Worm (Caenorhabditis elegans): ENCODE measurements around the gene ule-2.

DNA sequence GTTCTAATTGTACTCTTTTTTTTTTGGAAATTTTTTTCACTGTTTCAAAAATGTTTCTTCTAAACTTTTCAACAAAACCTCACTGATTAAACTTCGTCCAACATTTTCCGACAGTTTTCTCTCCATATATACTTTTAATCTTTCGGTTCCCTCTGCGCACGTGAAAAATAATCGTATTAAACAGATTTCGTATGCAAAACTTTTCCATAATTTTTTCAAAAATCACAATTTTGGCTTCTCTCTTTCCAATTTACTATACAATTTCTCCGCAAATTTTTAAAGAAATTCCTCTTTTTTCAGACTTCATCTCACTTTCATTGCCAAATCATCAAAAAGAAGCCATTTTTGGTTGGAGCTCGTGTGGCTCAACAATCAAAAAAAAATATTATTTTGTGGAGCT is 18.6 kb upstream of the ule-2 start, which contains the start of gene dmd-6:
- TF ChIP-seq klf-2 (GFP tag; conservative IDR thresholded peaks at IDR 0.05) (no peak), med-1 (GFP tag; optimal IDR thresholded peaks at IDR 0.05; ENCODE audit: insufficient read depth) (no peak), tab-1 (GFP tag; IDR thresholded peaks at IDR 0.05) (no peak), flt-1 (GFP tag; IDR thresholded peaks at IDR 0.05) (no peak), ref-1 (GFP tag; conservative IDR thresholded peaks at IDR 0.05) (no peak), ztf-29 (GFP tag; IDR thresholded peaks at IDR 0.05) (no peak), T22C8.4 (GFP tag; IDR thresholded peaks at IDR 0.05) (no peak), cog-1 (tag; optimal IDR thresholded peaks at IDR 0.05) (no peak), ztf-23 (GFP tag; IDR thresholded peaks at IDR 0.05) (no peak)

Data from whole organism, midembryonic.